Fruit fly (Drosophila melanogaster) whole organism, embryonic: Measurements from ENCODE around the gene CG17764.

Experiments
- CG10431 ChIP-seq: fragments of 200-800 bp; sonication (Bioruptor generic); optimal IDR thresholded peaks from 3 replicates; lab custom pipeline; 2018; ENCODE audit warnings: missing biosample characterization, mild to moderate bottlenecking, missing genetic modification characterization
- CG12299 ChIP-seq: fragments of 200-800 bp; sonication (Bioruptor generic); optimal IDR thresholded peaks from 2 replicates; lab custom pipeline; 2018; ENCODE audit warnings: missing biosample characterization, mild to moderate bottlenecking, missing genetic modification characterization
- CG13123 ChIP-seq: fragments of 200-800 bp; sonication (Bioruptor generic); optimal IDR thresholded peaks from 2 replicates; lab custom pipeline; 2016; ENCODE audit warnings: missing biosample characterization, missing genetic modification characterization
- CG13424 ChIP-seq: fragments of 200-800 bp; sonication (Bioruptor generic); optimal IDR thresholded peaks from 2 replicates; lab custom pipeline; 2019; ENCODE audit warnings: missing biosample characterization, mild to moderate bottlenecking, missing genetic modification characterization, moderate library complexity
- CG14014 ChIP-seq: fragments of 200-800 bp; sonication (Bioruptor generic); IDR thresholded peaks from 2 replicates; pipeline ENCODE4 v1.3.6; 2022; ENCODE audit warnings: missing biosample characterization, missing genetic modification characterization
- CG14667 ChIP-seq: fragments of 200-800 bp; sonication (Bioruptor generic); IDR thresholded peaks from 2 replicates; pipeline ENCODE4 v1.3.6; 2022; ENCODE audit warnings: missing biosample characterization, missing genetic modification characterization
- CG16813 ChIP-seq: fragments of 200-800 bp; sonication (Bioruptor generic); IDR thresholded peaks from 3 replicates; pipeline ENCODE4 v1.3.6; 2022; ENCODE audit warnings: missing biosample characterization, missing genetic modification characterization; ENCODE audit not compliant: partially characterized antibody
- CG17359 ChIP-seq: fragments of 200-800 bp; sonication (Bioruptor generic); optimal IDR thresholded peaks from 3 replicates; lab custom pipeline; 2018; ENCODE audit warnings: missing biosample characterization, mild to moderate bottlenecking, missing genetic modification characterization, moderate library complexity
- CG30431 ChIP-seq: fragments of 200-800 bp; sonication (Bioruptor generic); optimal IDR thresholded peaks from 2 replicates; lab custom pipeline; 2017; ENCODE audit warnings: missing biosample characterization, missing genetic modification characterization
- CG31388 ChIP-seq: fragments of 200-800 bp; sonication (Bioruptor generic); optimal IDR thresholded peaks from 2 replicates; lab custom pipeline; 2016; ENCODE audit warnings: missing biosample characterization, missing genetic modification characterization
- CG33213 ChIP-seq: fragments of 200-800 bp; sonication (Bioruptor generic); optimal IDR thresholded peaks from 3 replicates; lab custom pipeline; 2016; ENCODE audit warnings: missing biosample characterization, missing genetic modification characterization
- CG33557 ChIP-seq: fragments of 200-800 bp; sonication (Bioruptor generic); optimal IDR thresholded peaks from 2 replicates; lab custom pipeline; 2019; ENCODE audit warnings: missing biosample characterization, mild to moderate bottlenecking, missing genetic modification characterization, moderate library complexity
- CG4707 ChIP-seq: fragments of 200-800 bp; sonication (Bioruptor generic); optimal IDR thresholded peaks from 2 replicates; lab custom pipeline; 2018; ENCODE audit warnings: missing biosample characterization, mild to moderate bottlenecking, missing genetic modification characterization, moderate library complexity
- CG5180 ChIP-seq: fragments of 200-800 bp; sonication (Bioruptor generic); optimal IDR thresholded peaks from 3 replicates; lab custom pipeline; 2017; ENCODE audit warnings: missing biosample characterization, missing genetic modification characterization, mild to moderate bottlenecking, moderate library complexity, missing genetic modification reagents
- CG6175 ChIP-seq: fragments of 200-800 bp; sonication (Bioruptor generic); IDR thresholded peaks from 3 replicates; pipeline ENCODE4 v1.3.6; 2022; ENCODE audit warnings: missing biosample characterization, missing genetic modification characterization
- CG6765 ChIP-seq: fragments of 200-800 bp; sonication (Bioruptor generic); optimal IDR thresholded peaks from 3 replicates; lab custom pipeline; 2017; ENCODE audit warnings: missing biosample characterization, mild to moderate bottlenecking, missing genetic modification characterization
- CG6791 ChIP-seq: fragments of 200-800 bp; sonication (Bioruptor generic); IDR thresholded peaks from 3 replicates; pipeline ENCODE4 v1.3.6; 2022; ENCODE audit warnings: missing biosample characterization, missing genetic modification characterization; ENCODE audit not compliant: partially characterized antibody
- CG7963 ChIP-seq: fragments of 200-800 bp; sonication (Bioruptor generic); IDR thresholded peaks from 3 replicates; pipeline ENCODE4 v1.3.6; 2022; ENCODE audit warnings: missing biosample characterization, missing genetic modification characterization; ENCODE audit not compliant: partially characterized antibody
- CG9817 ChIP-seq: fragments of 200-800 bp; sonication (Bioruptor generic); optimal IDR thresholded peaks from 2 replicates; lab custom pipeline; 2018; ENCODE audit warnings: missing biosample characterization, mild to moderate bottlenecking, missing genetic modification characterization, moderate library complexity
- Dbx ChIP-seq: fragments of 200-800 bp; sonication (Bioruptor generic); IDR thresholded peaks from 3 replicates; pipeline ENCODE4 v1.3.6; 2022; ENCODE audit warnings: missing biosample characterization, missing genetic modification characterization
- Deaf1 ChIP-seq: fragments of 200-800 bp; optimal IDR thresholded peaks from 3 replicates; lab custom pipeline; 2019; ENCODE audit warnings: missing biosample characterization, mild to moderate bottlenecking, missing genetic modification characterization, moderate library complexity
- Dfd ChIP-seq, 2 experiments: fragments of >200 bp; optimal IDR thresholded peaks; 2 replicates each; lab custom pipeline; 2017; ENCODE audit warnings: missing biosample characterization in 2 of 2, missing genetic modification characterization in 2 of 2
- Fer3 ChIP-seq: fragments of 200-800 bp; sonication (Bioruptor generic); optimal IDR thresholded peaks from 2 replicates; lab custom pipeline; 2018; ENCODE audit warnings: missing biosample characterization, mild to moderate bottlenecking, missing genetic modification characterization, moderate library complexity
- HmgD ChIP-seq: fragments of 200-800 bp; sonication (Bioruptor generic); optimal IDR thresholded peaks from 3 replicates; lab custom pipeline; 2016; ENCODE audit warnings: missing biosample characterization, missing genetic modification characterization
- Lhr ChIP-seq: fragments of 200-800 bp; sonication (Bioruptor generic); optimal IDR thresholded peaks from 3 replicates; lab custom pipeline; 2017; ENCODE audit warnings: mild to moderate bottlenecking, missing biosample characterization, missing genetic modification reagents, missing genetic modification characterization
- MESR4 ChIP-seq: fragments of 200-800 bp; sonication (Bioruptor generic); optimal IDR thresholded peaks from 2 replicates; lab custom pipeline; 2018; ENCODE audit warnings: missing biosample characterization, mild to moderate bottlenecking, missing genetic modification characterization, moderate library complexity
- Nf-YA ChIP-seq: fragments of 200-800 bp; sonication (Bioruptor generic); IDR thresholded peaks from 2 replicates; pipeline ENCODE4 v1.3.6; 2022; ENCODE audit warnings: missing biosample characterization, missing genetic modification characterization
- Sin3A ChIP-seq: fragments of >200 bp; optimal IDR thresholded peaks from 2 replicates; lab custom pipeline; 2018
- Xrp1 ChIP-seq: fragments of 200-800 bp; sonication (Bioruptor generic); IDR thresholded peaks from 2 replicates; pipeline ENCODE4 v1.3.6; 2022; ENCODE audit warnings: missing biosample characterization, missing genetic modification characterization
- ab ChIP-seq: fragments of 200-800 bp; sonication (Bioruptor generic); optimal IDR thresholded peaks from 2 replicates; lab custom pipeline; 2016; ENCODE audit warnings: missing biosample characterization, missing genetic modification characterization
- cwo ChIP-seq: fragments of 200-800 bp; sonication (Bioruptor generic); optimal IDR thresholded peaks from 3 replicates; lab custom pipeline; 2017; ENCODE audit warnings: missing biosample characterization, missing genetic modification characterization, mild to moderate bottlenecking, moderate library complexity, missing genetic modification reagents
- dmrt99B ChIP-seq: fragments of 200-800 bp; sonication (Bioruptor generic); optimal IDR thresholded peaks from 2 replicates; lab custom pipeline; 2018; ENCODE audit warnings: missing biosample characterization, mild to moderate bottlenecking, missing genetic modification characterization, moderate library complexity
- exex ChIP-seq: fragments of 200-800 bp; sonication (Bioruptor generic); optimal IDR thresholded peaks from 4 replicates; lab custom pipeline; 2018; ENCODE audit warnings: missing biosample characterization, mild to moderate bottlenecking, missing genetic modification characterization, moderate library complexity
- fd64A ChIP-seq: fragments of 200-800 bp; sonication (Bioruptor generic); optimal IDR thresholded peaks from 3 replicates; lab custom pipeline; 2018; ENCODE audit warnings: missing biosample characterization, mild to moderate bottlenecking, missing genetic modification characterization
- hb ChIP-seq: fragments of 200-800 bp; sonication (Bioruptor generic); IDR thresholded peaks from 3 replicates; pipeline ENCODE4 v1.3.6; 2022; ENCODE audit warnings: missing biosample characterization, missing genetic modification characterization; ENCODE audit not compliant: partially characterized antibody
- hbn ChIP-seq: fragments of 200-800 bp; sonication (Bioruptor generic); IDR thresholded peaks from 2 replicates; pipeline ENCODE4 v1.3.6; 2022; ENCODE audit warnings: missing biosample characterization, missing genetic modification characterization; ENCODE audit not compliant: partially characterized antibody
- lab ChIP-seq: fragments of 200-800 bp; sonication (Bioruptor generic); optimal IDR thresholded peaks from 3 replicates; lab custom pipeline; 2017; ENCODE audit warnings: missing biosample characterization, missing genetic modification characterization, mild to moderate bottlenecking, moderate library complexity, missing genetic modification reagents
- luna ChIP-seq: fragments of 200-800 bp; sonication (Bioruptor generic); optimal IDR thresholded peaks from 2 replicates; lab custom pipeline; 2016; ENCODE audit warnings: missing biosample characterization, missing genetic modification characterization
- nerfin-2 ChIP-seq: fragments of 200-800 bp; sonication (Bioruptor generic); IDR thresholded peaks from 2 replicates; pipeline ENCODE4 v1.3.6; 2022; ENCODE audit warnings: missing biosample characterization, missing genetic modification characterization; ENCODE audit not compliant: partially characterized antibody
- oc ChIP-seq: fragments of 200-800 bp; sonication (Bioruptor generic); optimal IDR thresholded peaks from 2 replicates; lab custom pipeline; 2018; ENCODE audit warnings: missing biosample characterization, mild to moderate bottlenecking, missing genetic modification characterization, moderate library complexity
- onecut ChIP-seq: fragments of 200-800 bp; sonication (Bioruptor generic); IDR thresholded peaks from 2 replicates; pipeline ENCODE4 v1.3.6; 2022; ENCODE audit warnings: missing biosample characterization, missing genetic modification characterization
- org-1 ChIP-seq: fragments of 200-800 bp; sonication (Bioruptor generic); optimal IDR thresholded peaks from 2 replicates; lab custom pipeline; 2017; ENCODE audit warnings: missing biosample characterization, missing genetic modification characterization
- pb ChIP-seq: fragments of 200-800 bp; sonication (Bioruptor generic); optimal IDR thresholded peaks from 3 replicates; lab custom pipeline; 2016; ENCODE audit warnings: missing biosample characterization, missing genetic modification characterization
- pros ChIP-seq: fragments of 200-800 bp; sonication (Bioruptor generic); optimal IDR thresholded peaks from 3 replicates; lab custom pipeline; 2019; ENCODE audit warnings: missing biosample characterization, mild to moderate bottlenecking, missing genetic modification characterization, moderate library complexity
- sisA ChIP-seq: fragments of 200-800 bp; sonication (Bioruptor generic); IDR thresholded peaks from 2 replicates; pipeline ENCODE4 v1.3.6; 2022; ENCODE audit warnings: missing biosample characterization, missing genetic modification characterization
- slp2 ChIP-seq: fragments of 200-800 bp; sonication (Bioruptor generic); optimal IDR thresholded peaks from 2 replicates; lab custom pipeline; 2016; ENCODE audit warnings: missing biosample characterization, missing genetic modification characterization
- trh ChIP-seq: fragments of 200-800 bp; sonication (Bioruptor generic); optimal IDR thresholded peaks from 2 replicates; lab custom pipeline; 2016; ENCODE audit warnings: missing biosample characterization, missing genetic modification characterization
- unc-4 ChIP-seq: fragments of 200-800 bp; sonication (Bioruptor generic); IDR thresholded peaks from 2 replicates; pipeline ENCODE4 v1.3.6; 2022; ENCODE audit warnings: missing biosample characterization, missing genetic modification characterization; ENCODE audit not compliant: partially characterized antibody
- wdn ChIP-seq: fragments of 200-800 bp; sonication (Bioruptor generic); IDR thresholded peaks from 2 replicates; pipeline ENCODE4 v1.3.6; 2022; ENCODE audit warnings: missing biosample characterization, missing genetic modification characterization
- wor ChIP-seq: fragments of 200-800 bp; sonication (Bioruptor generic); IDR thresholded peaks from 2 replicates; pipeline ENCODE4 v1.3.6; 2022; ENCODE audit warnings: missing biosample characterization, missing genetic modification characterization

The CG17764 gene

DNA sequence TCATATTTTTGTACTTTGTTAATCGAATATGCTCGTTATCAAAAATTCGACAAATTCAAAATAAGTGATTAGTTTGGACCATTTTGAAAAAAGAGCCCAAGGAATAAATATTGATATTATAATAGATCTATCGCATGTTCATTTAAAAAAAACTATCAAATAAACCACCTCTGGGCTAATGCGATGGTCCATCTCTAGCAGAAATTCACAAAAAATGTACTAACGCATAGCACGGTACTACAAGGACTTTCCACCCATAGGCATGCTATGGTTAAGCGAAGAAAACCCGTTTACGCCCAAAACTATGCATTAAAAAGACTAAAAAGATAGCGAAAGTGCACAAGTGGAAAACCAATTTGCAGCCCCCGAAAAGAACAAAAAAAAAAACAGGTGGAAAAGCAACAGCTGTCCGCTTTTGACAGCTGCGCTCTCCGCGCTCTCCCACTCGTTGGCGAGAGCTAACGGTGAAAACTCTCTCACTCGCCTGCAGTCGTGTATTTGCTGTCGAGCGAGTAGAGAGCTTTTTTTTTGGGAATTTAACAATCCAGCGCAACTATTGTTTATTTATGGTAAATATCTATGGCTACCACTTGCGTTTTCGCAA, 25.1 kb upstream of the CG17764 start, which contains the start of gene CanB (continued):
- TF ChIP-seq org-1 (GFP tag; lab: Kevin White, UChicago) = no peak
- TF ChIP-seq sisA (GFP tag; lab: Robert Waterston, UW) = no peak
- TF ChIP-seq CG33557 (GFP tag; lab: Kevin White, UChicago) = no peak
- no peak for TF ChIP-seq CG13424 (tag; lab: Kevin White, UChicago)
- no peak for TF ChIP-seq Deaf1 (tag; lab: Kevin White, UChicago)
- no peak for TF ChIP-seq pb (GFP tag; lab: Kevin White, UChicago)
- no peak for TF ChIP-seq CG13123 (GFP tag; lab: Kevin White, UChicago)
- no peak for TF ChIP-seq ab (GFP tag; lab: Kevin White, UChicago)
- TF ChIP-seq wor (GFP tag; lab: Robert Waterston, UW) = no peak
- peak; percentile 48 for TF ChIP-seq Lhr (GFP tag; lab: Kevin White, UChicago)
- no peak for TF ChIP-seq fd64A (GFP tag; lab: Kevin White, UChicago)
- no peak for TF ChIP-seq dmrt99B (tag; lab: Kevin White, UChicago)
- TF ChIP-seq CG33213 (GFP tag; lab: Kevin White, UChicago) = peak; percentile 39
- TF ChIP-seq nerfin-2 (GFP tag; lab: Robert Waterston, UW) = no peak; the same call in 1 of the 2 replicates
- no peak for TF ChIP-seq HmgD (GFP tag; lab: Kevin White, UChicago)
- no peak for TF ChIP-seq Dbx (GFP tag; lab: Robert Waterston, UW)
- TF ChIP-seq CG9817 = peak; percentile 5
- TF ChIP-seq cwo (GFP tag; lab: Kevin White, UChicago) = no peak
- TF ChIP-seq CG30431 (GFP tag; lab: Kevin White, UChicago) = no peak
- TF ChIP-seq slp2 (GFP tag; lab: Kevin White, UChicago) = no peak
- no peak for TF ChIP-seq CG17359
- no peak for TF ChIP-seq CG31388
- TF ChIP-seq CG5180 (GFP tag; lab: Kevin White, UChicago) = no peak
- no peak for TF ChIP-seq Xrp1 (GFP tag; lab: Robert Waterston, UW)
- peak; percentile 66 for TF ChIP-seq unc-4 (GFP tag; lab: Robert Waterston, UW)
- no peak for TF ChIP-seq CG4707
- TF ChIP-seq pros (GFP tag; lab: Kevin White, UChicago) = no peak
- no peak for TF ChIP-seq CG14667 (GFP tag; lab: Robert Waterston, UW)
- no peak for TF ChIP-seq exex
- no peak for TF ChIP-seq lab (GFP tag; lab: Kevin White, UChicago)
- no peak for TF ChIP-seq CG10431 (GFP tag; lab: Kevin White, UChicago)
- no peak for TF ChIP-seq Nf-YA (GFP tag; lab: Robert Waterston, UW)
- no peak for TF ChIP-seq CG6175
- TF ChIP-seq CG16813 (GFP tag; lab: Robert Waterston, UW) = peak; percentile 75
- TF ChIP-seq MESR4 (GFP tag; lab: Kevin White, UChicago) = no peak
- TF ChIP-seq CG7963 (GFP tag; lab: Robert Waterston, UW) = 0 out of 3 replicates have a peak, but pooled peaks have one; percentile 5
- no peak for TF ChIP-seq Dfd (GFP tag; optimal IDR thresholded peaks at IDR 0.05; lab: Kevin White, UChicago)
- TF ChIP-seq hbn (GFP tag; lab: Robert Waterston, UW) = peak; percentile 52; the same call in 1 of the 2 replicates
- TF ChIP-seq CG6765 = no peak
- TF ChIP-seq CG6791 (GFP tag; lab: Robert Waterston, UW) = peak; percentile 74
- no peak for TF ChIP-seq onecut (GFP tag; lab: Robert Waterston, UW)
- no peak for TF ChIP-seq oc (tag; lab: Kevin White, UChicago)
- TF ChIP-seq trh = no peak
- no peak for TF ChIP-seq wdn
- no peak for TF ChIP-seq hb (GFP tag; lab: Robert Waterston, UW)
- TF ChIP-seq luna (GFP tag; lab: Kevin White, UChicago) = no peak
- TF ChIP-seq Sin3A = no peak
- no peak for TF ChIP-seq CG14014
- TF ChIP-seq Fer3 (tag; lab: Kevin White, UChicago) = peak; percentile 8
- no peak for TF ChIP-seq CG12299
